Fruit fly (Drosophila melanogaster) whole organism, embryonic: ENCODE data around the gene CG43049.

Source experiments
- Awh ChIP-seq: fragments of 200-800 bp; sonication (Bioruptor generic); IDR thresholded peaks from 2 replicates; pipeline ENCODE4, ENCODE4 v1.3.6; 2022; ENCODE audit warnings: missing biosample characterization, missing genetic modification characterization
- BtbVII ChIP-seq: fragments of 200-800 bp; sonication (Bioruptor generic); optimal IDR thresholded peaks from 3 replicates; lab custom pipeline; 2017; ENCODE audit warnings: missing biosample characterization, mild to moderate bottlenecking, missing genetic modification characterization
- CG1024 ChIP-seq: fragments of 200-800 bp; sonication (Bioruptor generic); IDR thresholded peaks from 2 replicates; pipeline ENCODE4 v1.3.6; 2022; ENCODE audit warnings: missing biosample characterization, missing genetic modification characterization
- CG10543 ChIP-seq: fragments of 200-800 bp; sonication (Bioruptor generic); optimal IDR thresholded peaks from 3 replicates; lab custom pipeline; 2017; ENCODE audit warnings: missing biosample characterization, mild to moderate bottlenecking, missing genetic modification characterization, moderate library complexity
- CG11247 ChIP-seq: fragments of 200-800 bp; sonication (Bioruptor generic); IDR thresholded peaks from 2 replicates; pipeline ENCODE4 v1.3.6; 2022; ENCODE audit warnings: missing biosample characterization, missing genetic modification characterization
- CG11560 ChIP-seq: fragments of 200-800 bp; sonication (Bioruptor generic); IDR thresholded peaks from 3 replicates; pipeline ENCODE4 v1.3.6; 2022; ENCODE audit warnings: missing biosample characterization, missing genetic modification characterization
- CG13624 ChIP-seq: fragments of 200-800 bp; sonication (Bioruptor generic); optimal IDR thresholded peaks from 2 replicates; lab custom pipeline; 2016; ENCODE audit warnings: missing biosample characterization, missing genetic modification characterization
- CG15269 ChIP-seq: fragments of 200-800 bp; sonication (Bioruptor generic); optimal IDR thresholded peaks from 2 replicates; lab custom pipeline; 2018; ENCODE audit warnings: missing biosample characterization, mild to moderate bottlenecking, missing genetic modification characterization, moderate library complexity
- CG16813 ChIP-seq: fragments of 200-800 bp; sonication (Bioruptor generic); IDR thresholded peaks from 3 replicates; pipeline ENCODE4 v1.3.6; 2022; ENCODE audit warnings: missing biosample characterization, missing genetic modification characterization; ENCODE audit not compliant: partially characterized antibody
- CG17359 ChIP-seq: fragments of 200-800 bp; sonication (Bioruptor generic); optimal IDR thresholded peaks from 3 replicates; lab custom pipeline; 2018; ENCODE audit warnings: missing biosample characterization, mild to moderate bottlenecking, missing genetic modification characterization, moderate library complexity
- CG2120 ChIP-seq: fragments of 200-800 bp; sonication (Bioruptor generic); optimal IDR thresholded peaks from 3 replicates; lab custom pipeline; 2016; ENCODE audit warnings: missing biosample characterization, missing genetic modification characterization
- CG32532 ChIP-seq: fragments of 200-800 bp; sonication (Bioruptor generic); IDR thresholded peaks from 2 replicates; pipeline ENCODE4 v1.3.6; 2022; ENCODE audit warnings: missing biosample characterization, missing genetic modification characterization
- CG3281 ChIP-seq: fragments of 200-800 bp; sonication (Bioruptor generic); optimal IDR thresholded peaks from 3 replicates; lab custom pipeline; 2017; ENCODE audit warnings: missing biosample characterization, mild to moderate bottlenecking, missing genetic modification characterization
- CG3407 ChIP-seq: fragments of 200-800 bp; sonication (Bioruptor generic); optimal IDR thresholded peaks from 2 replicates; lab custom pipeline; 2018; ENCODE audit warnings: missing biosample characterization, mild to moderate bottlenecking, missing genetic modification characterization
- CG34224 ChIP-seq: fragments of 200-800 bp; sonication (Bioruptor generic); IDR thresholded peaks from 3 replicates; pipeline ENCODE4 v1.3.6; 2022; ENCODE audit warnings: missing biosample characterization, missing genetic modification characterization; ENCODE audit not compliant: partially characterized antibody
- CG34376 ChIP-seq: fragments of 200-800 bp; sonication (Bioruptor generic); optimal IDR thresholded peaks from 2 replicates; lab custom pipeline; 2018; ENCODE audit warnings: missing biosample characterization, mild to moderate bottlenecking, missing genetic modification characterization
- CG42726 ChIP-seq: fragments of 200-800 bp; sonication (Bioruptor generic); IDR thresholded peaks from 2 replicates; pipeline ENCODE4 v1.3.6; 2022; ENCODE audit warnings: missing biosample characterization, missing genetic modification characterization; ENCODE audit not compliant: partially characterized antibody
- CG6854 ChIP-seq: fragments of 200-800 bp; sonication (Bioruptor generic); optimal IDR thresholded peaks from 3 replicates; lab custom pipeline; 2017; ENCODE audit warnings: missing biosample characterization, mild to moderate bottlenecking, missing genetic modification characterization
- CoRest ChIP-seq: fragments of 200-800 bp; sonication (Bioruptor generic); optimal IDR thresholded peaks from 3 replicates; lab custom pipeline; 2018; ENCODE audit warnings: missing biosample characterization, mild to moderate bottlenecking, missing genetic modification characterization, moderate library complexity
- E2f1 ChIP-seq: fragments of 200-800 bp; sonication (Bioruptor generic); IDR thresholded peaks from 2 replicates; pipeline ENCODE4 v1.3.6; 2022; ENCODE audit warnings: missing biosample characterization, missing genetic modification characterization
- E2f2 ChIP-seq: fragments of 200-800 bp; sonication (Bioruptor generic); IDR thresholded peaks from 2 replicates; pipeline ENCODE4 v1.3.6; 2022; ENCODE audit warnings: missing biosample characterization, missing genetic modification characterization
- Fer3 ChIP-seq: fragments of 200-800 bp; sonication (Bioruptor generic); optimal IDR thresholded peaks from 2 replicates; lab custom pipeline; 2018; ENCODE audit warnings: missing biosample characterization, mild to moderate bottlenecking, missing genetic modification characterization, moderate library complexity
- Gug ChIP-seq: fragments of 200-800 bp; sonication (Bioruptor generic); IDR thresholded peaks from 4 replicates; pipeline ENCODE4 v1.3.6; 2022; ENCODE audit warnings: missing biosample characterization, missing genetic modification characterization
- HHEX ChIP-seq: fragments of 200-800 bp; sonication (Bioruptor generic); optimal IDR thresholded peaks from 3 replicates; lab custom pipeline; 2017; ENCODE audit warnings: missing biosample characterization, mild to moderate bottlenecking, missing genetic modification characterization, missing genetic modification reagents
- Hand ChIP-seq: fragments of 200-800 bp; sonication (Bioruptor generic); optimal IDR thresholded peaks from 2 replicates; lab custom pipeline; 2017; ENCODE audit warnings: mild to moderate bottlenecking, missing biosample characterization, missing genetic modification reagents, missing genetic modification characterization
- MESR4 ChIP-seq: fragments of 200-800 bp; sonication (Bioruptor generic); optimal IDR thresholded peaks from 2 replicates; lab custom pipeline; 2018; ENCODE audit warnings: missing biosample characterization, mild to moderate bottlenecking, missing genetic modification characterization, moderate library complexity
- Med ChIP-seq: fragments of 200-800 bp; sonication (Bioruptor generic); peaks from one replicate; lab custom pipeline; 2016; ENCODE audit warnings: missing biosample characterization, missing genetic modification characterization, mild to moderate bottlenecking, inconsistent platforms, moderate library complexity
- NFAT ChIP-seq: fragments of 200-800 bp; sonication (Bioruptor generic); IDR thresholded peaks from 2 replicates; pipeline ENCODE4 v1.3.6; 2022; ENCODE audit warnings: missing biosample characterization, missing genetic modification characterization
- PHDP ChIP-seq: fragments of 200-800 bp; sonication (Bioruptor generic); optimal IDR thresholded peaks from 3 replicates; lab custom pipeline; 2018; ENCODE audit warnings: missing biosample characterization, mild to moderate bottlenecking, missing genetic modification characterization, moderate library complexity
- TFAM ChIP-seq: fragments of 200-800 bp; sonication (Bioruptor generic); optimal IDR thresholded peaks from 2 replicates; lab custom pipeline; 2017; ENCODE audit warnings: missing biosample characterization, missing genetic modification characterization, inconsistent platforms
- Xbp1 ChIP-seq: fragments of 200-800 bp; sonication (Bioruptor generic); optimal IDR thresholded peaks from 3 replicates; lab custom pipeline; 2016; ENCODE audit warnings: missing biosample characterization, mild to moderate bottlenecking, missing genetic modification characterization
- YL-1 ChIP-seq: fragments of 200-800 bp; sonication (Bioruptor generic); optimal IDR thresholded peaks from 3 replicates; lab custom pipeline; 2017; ENCODE audit warnings: missing biosample characterization, mild to moderate bottlenecking, missing genetic modification characterization
- al ChIP-seq: fragments of 200-800 bp; sonication (Bioruptor generic); IDR thresholded peaks from 2 replicates; pipeline ENCODE4 v1.3.6; 2022; ENCODE audit warnings: missing biosample characterization, missing genetic modification characterization
- ci ChIP-seq: fragments of 200-800 bp; sonication (Bioruptor generic); IDR thresholded peaks from 3 replicates; pipeline ENCODE4 v1.3.6; 2022; ENCODE audit warnings: missing biosample characterization, missing genetic modification characterization
- crol ChIP-seq: fragments of 200-800 bp; sonication (Bioruptor generic); IDR thresholded peaks from 2 replicates; pipeline ENCODE4 v1.3.6; 2022; ENCODE audit warnings: missing biosample characterization, missing genetic modification characterization
- gro ChIP-seq: fragments of 200-800 bp; sonication (Bioruptor generic); optimal IDR thresholded peaks from 2 replicates; lab custom pipeline; 2016; ENCODE audit warnings: missing biosample characterization, missing genetic modification characterization
- lov ChIP-seq, 2 experiments: fragments of 200-800 bp in 1 of 2; fragments of >200 bp in 1 of 2; sonication (Bioruptor generic) in 1 of 2; IDR thresholded peaks in 1 of 2; optimal IDR thresholded peaks in 1 of 2; 2 replicates in 1 of 2; 3 replicates in 1 of 2; pipeline versions ENCODE4 v1.3.6 to Lab custom; 2017 to 2022; ENCODE audit warnings: missing biosample characterization in 1 of 2, missing genetic modification characterization in 1 of 2
- odd ChIP-seq: fragments of 200-800 bp; sonication (Bioruptor generic); optimal IDR thresholded peaks from 2 replicates; lab custom pipeline; 2017; ENCODE audit warnings: missing biosample characterization, mild to moderate bottlenecking, missing genetic modification characterization
- onecut ChIP-seq: fragments of 200-800 bp; sonication (Bioruptor generic); IDR thresholded peaks from 2 replicates; pipeline ENCODE4 v1.3.6; 2022; ENCODE audit warnings: missing biosample characterization, missing genetic modification characterization
- org-1 ChIP-seq: fragments of 200-800 bp; sonication (Bioruptor generic); optimal IDR thresholded peaks from 2 replicates; lab custom pipeline; 2017; ENCODE audit warnings: missing biosample characterization, missing genetic modification characterization
- sim ChIP-seq: fragments of 200-800 bp; sonication (Bioruptor generic); IDR thresholded peaks from 2 replicates; pipeline ENCODE4 v1.3.6; 2022; ENCODE audit warnings: missing biosample characterization, missing genetic modification characterization
- slbo ChIP-seq: fragments of 200-800 bp; sonication (Bioruptor generic); IDR thresholded peaks from 2 replicates; pipeline ENCODE4 v1.3.6; 2022; ENCODE audit warnings: missing biosample characterization, missing genetic modification characterization
- stc ChIP-seq: fragments of 200-800 bp; sonication (Bioruptor generic); IDR thresholded peaks from 2 replicates; pipeline ENCODE4 v1.3.6; 2022; ENCODE audit warnings: missing biosample characterization, missing genetic modification characterization
- sug ChIP-seq: fragments of 200-800 bp; optimal IDR thresholded peaks from 2 replicates; lab custom pipeline; 2019; ENCODE audit warnings: missing biosample characterization, mild to moderate bottlenecking, missing genetic modification characterization, moderate library complexity
- ttk ChIP-seq: fragments of 200-800 bp; sonication (Bioruptor generic); IDR thresholded peaks from 2 replicates; pipeline ENCODE4 v2.1.2; 2022; ENCODE audit warnings: missing biosample characterization, missing genetic modification characterization
- twi ChIP-seq: fragments of 200-800 bp; optimal IDR thresholded peaks from 2 replicates; lab custom pipeline; 2019; ENCODE audit warnings: missing biosample characterization, mild to moderate bottlenecking, missing genetic modification characterization, moderate library complexity
- tx ChIP-seq: fragments of 200-800 bp; sonication (Bioruptor generic); optimal IDR thresholded peaks from 2 replicates; lab custom pipeline; 2016; ENCODE audit warnings: missing biosample characterization, missing genetic modification characterization
- unpg ChIP-seq: fragments of 200-800 bp; sonication (Bioruptor generic); optimal IDR thresholded peaks from 3 replicates; lab custom pipeline; 2018; ENCODE audit warnings: missing biosample characterization, mild to moderate bottlenecking, missing genetic modification characterization, moderate library complexity
- vfl ChIP-seq: fragments of 200-800 bp; sonication (Bioruptor generic); optimal IDR thresholded peaks from 2 replicates; lab custom pipeline; 2016; ENCODE audit warnings: missing biosample characterization, missing genetic modification characterization
- zf30C ChIP-seq: fragments of 200-800 bp; sonication (Bioruptor generic); optimal IDR thresholded peaks from 3 replicates; lab custom pipeline; 2018; ENCODE audit warnings: missing biosample characterization, mild to moderate bottlenecking, missing genetic modification characterization
- zfh2 ChIP-seq: fragments of 200-800 bp; sonication (Bioruptor generic); optimal IDR thresholded peaks from 2 replicates; lab custom pipeline; 2016; ENCODE audit warnings: missing biosample characterization, missing genetic modification characterization

CG43049 gene

DNA sequence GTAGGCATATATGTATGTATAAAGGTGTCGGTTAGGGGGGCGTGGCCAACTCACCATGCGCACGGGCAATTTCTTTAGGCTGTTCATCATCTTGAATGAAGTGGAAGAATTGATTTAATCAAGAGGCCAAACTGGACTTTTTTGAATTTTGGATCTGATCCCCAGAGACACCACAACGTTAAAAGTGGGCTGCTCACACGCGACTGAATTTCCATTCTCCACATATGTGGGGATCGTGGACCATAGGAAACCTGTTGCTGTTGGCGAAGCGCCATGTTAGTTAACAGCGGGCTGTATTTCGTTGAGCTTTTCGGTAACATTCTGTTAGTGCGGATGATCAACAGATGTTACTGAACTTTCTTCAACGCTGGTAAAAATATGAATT, 26.8 kb upstream of the CG43049 start, which contains the start of gene CG3902 (continued):
- TF ChIP-seq HHEX (peak; percentile 45), Awh (GFP tag; lab: Robert Waterston, UW) (peak; percentile 31; the same call in 1 of the 2 replicates), Fer3 (tag; lab: Kevin White, UChicago) (peak; percentile 20), CoRest (tag; lab: Kevin White, UChicago) (no peak), zfh2 (no peak), CG13624 (GFP tag; lab: Kevin White, UChicago) (peak; percentile 9), CG16813 (no peak), CG10543 (GFP tag; lab: Kevin White, UChicago) (peak; percentile 71), onecut (GFP tag; lab: Robert Waterston, UW) (peak; percentile 31), unpg (GFP tag; lab: Kevin White, UChicago) (peak; percentile 35), CG2120 (GFP tag; lab: Kevin White, UChicago) (peak; percentile 3), sug (tag; lab: Kevin White, UChicago) (peak; percentile 57), NFAT (GFP tag; lab: Robert Waterston, UW) (peak; percentile 68), CG32532 (peak; percentile 48; the same call in 1 of the 2 replicates), crol (GFP tag; lab: Robert Waterston, UW) (0 out of 2 replicates have a peak, but pooled peaks have one; percentile 23), E2f2 (GFP tag; lab: Robert Waterston, UW) (peak; percentile 12; the same call in 1 of the 2 replicates), odd (GFP tag; lab: Kevin White, UChicago) (peak; percentile 43), MESR4 (GFP tag; lab: Kevin White, UChicago) (peak; percentile 42), CG3407 (no peak), TFAM (GFP tag; lab: Kevin White, UChicago) (no peak), Xbp1 (GFP tag; lab: Kevin White, UChicago) (no peak), Hand (peak; percentile 49), slbo (GFP tag; lab: Robert Waterston, UW) (peak; percentile 47), CG34224 (GFP tag; lab: Robert Waterston, UW) (peak; percentile 6; the same call in 2 of the 3 replicates), gro (GFP tag; lab: Kevin White, UChicago) (peak; percentile 56), vfl (GFP tag; lab: Kevin White, UChicago) (no peak), Med (GFP tag; lab: Kevin White, UChicago) (peak; percentile 92), ci (GFP tag; lab: Robert Waterston, UW) (peak; percentile 83; the same call in 2 of the 3 replicates), CG15269 (tag; lab: Kevin White, UChicago) (peak; percentile 25), CG34376 (GFP tag; lab: Kevin White, UChicago) (peak; percentile 72), zf30C (GFP tag; lab: Kevin White, UChicago) (no peak), tx (no peak), CG3281 (GFP tag; lab: Kevin White, UChicago) (peak; percentile 16), CG42726 (GFP tag; lab: Robert Waterston, UW) (peak; percentile 28; the same call in 1 of the 2 replicates), stc (GFP tag; lab: Robert Waterston, UW) (peak; percentile 13; the same call in 1 of the 2 replicates), lov (optimal IDR thresholded peaks at IDR 0.05; lab: Kevin White, UChicago) (no peak), lov (GFP tag; IDR thresholded peaks at IDR 0.05; lab: Robert Waterston, UW) (peak; percentile 71; the same call in 2 of the 3 replicates), BtbVII (GFP tag; lab: Kevin White, UChicago) (peak; percentile 43), CG6854 (peak; percentile 10), YL-1 (peak; percentile 9)

dm6 chr3L:18898770-18899278, 26.1 kb upstream of the CG43049 start, which contains the start of gene RpL26:
Gene RpL26, plus strand, starts transcription at chr3L:18898875.
- TF ChIP-seq al (peak; percentile 78), E2f1 (GFP tag; lab: Robert Waterston, UW) (peak; percentile 62), CG1024 (no peak), sim (GFP tag; lab: Robert Waterston, UW) (no peak), CG11560 (tag; lab: Robert Waterston, UW) (peak; percentile 34; the same call in 1 of the 3 replicates), CG11247 (peak; percentile 67), twi (tag; lab: Kevin White, UChicago) (peak; percentile 77), ttk (peak; percentile 42; the same call in 1 of the 2 replicates), Gug (GFP tag; lab: Robert Waterston, UW) (peak; percentile 67; the same call in 2 of the 4 replicates), PHDP (tag; lab: Kevin White, UChicago) (peak; percentile 61), CG2120 (GFP tag; lab: Kevin White, UChicago) (peak; percentile 90), CG17359 (tag; lab: Kevin White, UChicago) (peak; percentile 43), org-1 (peak; percentile 36)
